Fruit fly (Drosophila melanogaster) whole organism, embryonic: ENCODE data around the gene Swip-1.

Experiments used
- Ada2b ChIP-seq: fragments of 200-800 bp; sonication (Bioruptor generic); IDR thresholded peaks from 2 replicates; pipeline ENCODE4 v1.3.6; 2022; ENCODE audit warnings: missing biosample characterization, missing genetic modification characterization
- Adf1 ChIP-seq: fragments of 200-800 bp; sonication (Bioruptor generic); IDR thresholded peaks from 2 replicates; pipeline ENCODE4 v1.3.6; 2022; ENCODE audit warnings: missing biosample characterization, missing genetic modification characterization
- Asciz ChIP-seq: fragments of 200-800 bp; sonication (Bioruptor generic); optimal IDR thresholded peaks from 2 replicates; lab custom pipeline; 2017; ENCODE audit warnings: missing biosample characterization, mild to moderate bottlenecking, missing genetic modification characterization, missing genetic modification reagents
- Bteb2 ChIP-seq: fragments of 200-800 bp; sonication (Bioruptor generic); optimal IDR thresholded peaks from 2 replicates; lab custom pipeline; 2016; ENCODE audit warnings: missing biosample characterization, missing genetic modification characterization
- CG10543 ChIP-seq: fragments of 200-800 bp; sonication (Bioruptor generic); optimal IDR thresholded peaks from 3 replicates; lab custom pipeline; 2017; ENCODE audit warnings: missing biosample characterization, mild to moderate bottlenecking, missing genetic modification characterization, moderate library complexity
- CG11247 ChIP-seq: fragments of 200-800 bp; sonication (Bioruptor generic); IDR thresholded peaks from 2 replicates; pipeline ENCODE4 v1.3.6; 2022; ENCODE audit warnings: missing biosample characterization, missing genetic modification characterization
- CG11398 ChIP-seq: fragments of 200-800 bp; sonication (Bioruptor generic); optimal IDR thresholded peaks from 2 replicates; lab custom pipeline; 2016; ENCODE audit warnings: missing biosample characterization, missing genetic modification characterization
- CG11504 ChIP-seq: fragments of 200-800 bp; sonication (Bioruptor generic); optimal IDR thresholded peaks from 3 replicates; lab custom pipeline; 2019; ENCODE audit warnings: missing biosample characterization, mild to moderate bottlenecking, missing genetic modification characterization, moderate library complexity
- CG12219 ChIP-seq: fragments of 200-800 bp; sonication (Bioruptor generic); optimal IDR thresholded peaks from 3 replicates; lab custom pipeline; 2018; ENCODE audit warnings: missing biosample characterization, mild to moderate bottlenecking, missing genetic modification characterization
- CG13894 ChIP-seq: fragments of 200-800 bp; sonication (Bioruptor generic); optimal IDR thresholded peaks from 3 replicates; lab custom pipeline; 2018; ENCODE audit warnings: missing biosample characterization, mild to moderate bottlenecking, missing genetic modification characterization, moderate library complexity
- CG15514 ChIP-seq: fragments of 200-800 bp; sonication (Bioruptor generic); optimal IDR thresholded peaks from 3 replicates; lab custom pipeline; 2017; ENCODE audit warnings: missing biosample characterization, missing genetic modification characterization, mild to moderate bottlenecking, moderate library complexity, missing genetic modification reagents
- CG17361 ChIP-seq: fragments of 200-800 bp; sonication (Bioruptor generic); IDR thresholded peaks from 3 replicates; pipeline ENCODE4 v1.3.6; 2022; ENCODE audit warnings: missing biosample characterization, missing genetic modification characterization
- CG17568 ChIP-seq: fragments of 200-800 bp; sonication (Bioruptor generic); optimal IDR thresholded peaks from 2 replicates; lab custom pipeline; 2018; ENCODE audit warnings: missing biosample characterization, mild to moderate bottlenecking, missing genetic modification characterization, moderate library complexity
- CG18262 ChIP-seq: fragments of 200-800 bp; optimal IDR thresholded peaks from 3 replicates; lab custom pipeline; 2019; ENCODE audit warnings: missing biosample characterization, mild to moderate bottlenecking, missing genetic modification characterization, moderate library complexity
- CG32532 ChIP-seq: fragments of 200-800 bp; sonication (Bioruptor generic); IDR thresholded peaks from 2 replicates; pipeline ENCODE4 v1.3.6; 2022; ENCODE audit warnings: missing biosample characterization, missing genetic modification characterization
- CG4282 ChIP-seq: fragments of 200-800 bp; sonication (Bioruptor generic); optimal IDR thresholded peaks from 2 replicates; lab custom pipeline; 2016; ENCODE audit warnings: missing biosample characterization, missing genetic modification characterization
- CG43689 ChIP-seq: fragments of 200-800 bp; sonication (Bioruptor generic); IDR thresholded peaks from 2 replicates; pipeline ENCODE4 v1.3.6; 2022; ENCODE audit warnings: missing biosample characterization, missing genetic modification characterization
- CG4424 ChIP-seq: fragments of 200-800 bp; sonication (Bioruptor generic); optimal IDR thresholded peaks from 3 replicates; lab custom pipeline; 2016; ENCODE audit warnings: missing biosample characterization, missing genetic modification characterization
- CG5953 ChIP-seq: fragments of 200-800 bp; sonication (Bioruptor generic); IDR thresholded peaks from 2 replicates; pipeline ENCODE4 v1.3.6; 2022; ENCODE audit warnings: missing biosample characterization, missing genetic modification characterization
- CG7786 ChIP-seq: fragments of 200-800 bp; sonication (Bioruptor generic); optimal IDR thresholded peaks from 2 replicates; lab custom pipeline; 2016; ENCODE audit warnings: missing biosample characterization, missing genetic modification characterization
- CG8478 ChIP-seq: fragments of >200 bp; optimal IDR thresholded peaks from 2 replicates; lab custom pipeline; 2018
- CG9609 ChIP-seq: fragments of 200-800 bp; sonication (Bioruptor generic); optimal IDR thresholded peaks from 3 replicates; lab custom pipeline; 2016; ENCODE audit warnings: missing biosample characterization, missing genetic modification characterization
- D ChIP-seq, 2 experiments: fragments of 200-800 bp in 1 of 2; fragments of >200 bp in 1 of 2; sonication (Bioruptor generic) in 1 of 2; optimal IDR thresholded peaks; 2 replicates in 1 of 2; 3 replicates in 1 of 2; lab custom pipeline; 2017; ENCODE audit warnings: mild to moderate bottlenecking in 1 of 2, missing biosample characterization in 1 of 2, missing genetic modification characterization in 1 of 2, missing genetic modification reagents in 1 of 2
- Deaf1 ChIP-seq: fragments of 200-800 bp; optimal IDR thresholded peaks from 3 replicates; lab custom pipeline; 2019; ENCODE audit warnings: missing biosample characterization, mild to moderate bottlenecking, missing genetic modification characterization, moderate library complexity
- E2f1 ChIP-seq: fragments of 200-800 bp; sonication (Bioruptor generic); IDR thresholded peaks from 2 replicates; pipeline ENCODE4 v1.3.6; 2022; ENCODE audit warnings: missing biosample characterization, missing genetic modification characterization
- Hey ChIP-seq: fragments of 200-800 bp; sonication (Bioruptor generic); optimal IDR thresholded peaks from 3 replicates; lab custom pipeline; 2018; ENCODE audit warnings: missing biosample characterization, mild to moderate bottlenecking, missing genetic modification characterization
- Jarid2 ChIP-seq: fragments of 200-800 bp; sonication (Bioruptor generic); optimal IDR thresholded peaks from 3 replicates; lab custom pipeline; 2017; ENCODE audit warnings: mild to moderate bottlenecking, missing biosample characterization, missing genetic modification reagents, missing genetic modification characterization
- Med ChIP-seq: fragments of 200-800 bp; sonication (Bioruptor generic); peaks from one replicate; lab custom pipeline; 2016; ENCODE audit warnings: missing biosample characterization, missing genetic modification characterization, mild to moderate bottlenecking, inconsistent platforms, moderate library complexity
- Oli ChIP-seq: fragments of 200-800 bp; sonication (Bioruptor generic); optimal IDR thresholded peaks from 2 replicates; lab custom pipeline; 2018; ENCODE audit warnings: missing biosample characterization, mild to moderate bottlenecking, missing genetic modification characterization, moderate library complexity
- Ptx1 ChIP-seq: fragments of 200-800 bp; sonication (Bioruptor generic); IDR thresholded peaks from 2 replicates; pipeline ENCODE4 v1.3.6; 2022; ENCODE audit warnings: missing biosample characterization, missing genetic modification characterization
- Sox102F ChIP-seq: fragments of 200-800 bp; sonication (Bioruptor generic); optimal IDR thresholded peaks from 2 replicates; lab custom pipeline; 2018; ENCODE audit warnings: missing biosample characterization, mild to moderate bottlenecking, missing genetic modification characterization, moderate library complexity
- abd-A ChIP-seq: fragments of 200-800 bp; sonication (Bioruptor generic); optimal IDR thresholded peaks from 3 replicates; lab custom pipeline; 2019; ENCODE audit warnings: missing biosample characterization, mild to moderate bottlenecking, missing genetic modification characterization, moderate library complexity
- chinmo ChIP-seq: fragments of 200-800 bp; sonication (Bioruptor generic); IDR thresholded peaks from 4 replicates; pipeline ENCODE4 v1.3.6; 2022; ENCODE audit warnings: missing biosample characterization, missing genetic modification characterization; ENCODE audit not compliant: partially characterized antibody
- corto ChIP-seq: fragments of 200-800 bp; sonication (Bioruptor generic); optimal IDR thresholded peaks from 2 replicates; lab custom pipeline; 2016; ENCODE audit warnings: missing biosample characterization, mild to moderate bottlenecking, missing genetic modification characterization, moderate library complexity
- esg ChIP-seq: fragments of 200-800 bp; sonication (Bioruptor generic); conservative IDR thresholded peaks from 2 replicates; pipeline ENCODE4 v1.3.6; 2022; ENCODE audit warnings: missing biosample characterization, missing genetic modification characterization
- gfzf ChIP-seq: fragments of 200-800 bp; sonication (Bioruptor generic); optimal IDR thresholded peaks from 2 replicates; lab custom pipeline; 2016; ENCODE audit warnings: missing biosample characterization, mild to moderate bottlenecking, missing genetic modification characterization, moderate library complexity
- hkb ChIP-seq, 2 experiments: fragments of 200-800 bp in 1 of 2; fragments of >200 bp in 1 of 2; sonication (Bioruptor generic) in 1 of 2; IDR thresholded peaks in 1 of 2; optimal IDR thresholded peaks in 1 of 2; 2 replicates each; pipeline versions ENCODE4 v1.3.6 to Lab custom; 2017 to 2022; ENCODE audit warnings: missing biosample characterization in 1 of 2, missing genetic modification characterization in 1 of 2
- ind ChIP-seq: fragments of 200-800 bp; sonication (Bioruptor generic); optimal IDR thresholded peaks from 3 replicates; lab custom pipeline; 2016; ENCODE audit warnings: missing biosample characterization, missing genetic modification characterization
- jumu ChIP-seq: fragments of 200-800 bp; sonication (Bioruptor generic); optimal IDR thresholded peaks from 3 replicates; lab custom pipeline; 2016; ENCODE audit warnings: missing biosample characterization, missing genetic modification characterization
- maf-S ChIP-seq: fragments of 200-800 bp; sonication (Bioruptor generic); optimal IDR thresholded peaks from 2 replicates; lab custom pipeline; 2016; ENCODE audit warnings: missing biosample characterization, missing genetic modification characterization
- pzg ChIP-seq: fragments of 200-800 bp; sonication (Bioruptor generic); optimal IDR thresholded peaks from 3 replicates; lab custom pipeline; 2018; ENCODE audit warnings: missing biosample characterization, mild to moderate bottlenecking, missing genetic modification characterization, moderate library complexity
- salm ChIP-seq: fragments of 200-800 bp; sonication (Bioruptor generic); optimal IDR thresholded peaks from 2 replicates; lab custom pipeline; 2018; ENCODE audit warnings: missing biosample characterization, mild to moderate bottlenecking, missing genetic modification characterization
- scrt ChIP-seq: fragments of 200-800 bp; sonication (Bioruptor generic); optimal IDR thresholded peaks from 2 replicates; lab custom pipeline; 2018; ENCODE audit warnings: missing biosample characterization, mild to moderate bottlenecking, missing genetic modification characterization, moderate library complexity
- slbo ChIP-seq: fragments of 200-800 bp; sonication (Bioruptor generic); IDR thresholded peaks from 2 replicates; pipeline ENCODE4 v1.3.6; 2022; ENCODE audit warnings: missing biosample characterization, missing genetic modification characterization
- so ChIP-seq: fragments of 200-800 bp; sonication (Bioruptor generic); IDR thresholded peaks from 3 replicates; pipeline ENCODE4 v1.3.6; 2022; ENCODE audit warnings: missing biosample characterization, missing genetic modification characterization
- stwl ChIP-seq: fragments of 200-800 bp; sonication (Bioruptor generic); optimal IDR thresholded peaks from 3 replicates; lab custom pipeline; 2018; ENCODE audit warnings: missing biosample characterization, mild to moderate bottlenecking, missing genetic modification characterization, moderate library complexity
- zfh2 ChIP-seq: fragments of 200-800 bp; sonication (Bioruptor generic); optimal IDR thresholded peaks from 2 replicates; lab custom pipeline; 2016; ENCODE audit warnings: missing biosample characterization, missing genetic modification characterization

The Swip-1 gene

dm6 chr2L:19033288-19033687, 46.2 kb upstream of the Swip-1 start, which contains the start of gene hook (continued):
- TF ChIP-seq pzg (peak; percentile 23), scrt (peak; percentile 40)
- TF ChIP-seq, all 482 proteins: peak for 50

DNA sequence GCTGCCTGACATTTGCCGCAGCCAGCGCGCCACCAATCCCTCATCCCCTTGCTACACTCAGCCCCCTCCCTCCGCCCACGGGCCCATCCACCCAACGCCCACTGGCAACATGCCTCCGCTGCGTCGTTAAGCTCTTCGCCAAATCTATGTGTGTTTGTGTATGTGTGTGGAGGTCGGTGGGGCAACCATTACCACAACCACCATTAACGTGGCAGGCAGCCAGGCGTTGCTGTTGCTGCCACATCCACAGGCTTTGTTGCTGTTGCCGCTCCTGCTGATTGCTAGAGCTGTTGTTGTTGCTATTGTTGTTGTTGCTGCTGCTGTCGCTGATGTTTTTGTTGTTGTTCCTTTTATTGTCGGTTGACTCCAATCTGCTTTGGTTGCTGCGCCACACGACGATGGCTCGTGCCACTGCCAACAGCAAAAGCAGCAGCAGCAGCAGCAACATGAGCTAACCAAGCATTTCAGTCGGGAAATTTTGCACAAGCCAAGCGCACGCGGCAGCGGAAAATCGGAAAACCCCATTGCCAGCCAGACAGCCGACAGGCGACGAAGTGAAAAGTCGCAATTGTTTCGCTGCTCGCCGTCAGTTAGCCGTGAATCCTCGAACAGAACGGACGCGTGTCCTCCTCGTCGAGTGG, 40.3 kb upstream of the Swip-1 start, which contains the start of gene Sidpn:
TSS of gene Sidpn (plus strand) at position 465 of the 641 bp plus-strand sequence.
- no peak for TF ChIP-seq gfzf (GFP tag; lab: Kevin White, UChicago)
- TF ChIP-seq Bteb2 = no peak
- TF ChIP-seq hkb (optimal IDR thresholded peaks at IDR 0.05; lab: Kevin White, UChicago) = no peak
- no peak for TF ChIP-seq hkb (GFP tag; IDR thresholded peaks at IDR 0.05; lab: Robert Waterston, UW)
- TF ChIP-seq Sox102F (GFP tag; lab: Kevin White, UChicago) = no peak
- TF ChIP-seq E2f1 (GFP tag; lab: Robert Waterston, UW) = no peak
- peak; percentile 78 for TF ChIP-seq Med
- TF ChIP-seq D (optimal IDR thresholded peaks at IDR 0.05; lab: Kevin White, UChicago) = no peak
- no peak for TF ChIP-seq D (GFP tag; optimal IDR thresholded peaks at IDR 0.05; lab: Kevin White, UChicago)
- peak; percentile 19 for TF ChIP-seq CG13894 (tag; lab: Kevin White, UChicago)
- TF ChIP-seq CG15514 (GFP tag; lab: Kevin White, UChicago) = no peak
- TF ChIP-seq CG17361 (GFP tag; lab: Robert Waterston, UW) = no peak
- no peak for TF ChIP-seq slbo (GFP tag; lab: Robert Waterston, UW)
- no peak for TF ChIP-seq jumu (GFP tag; lab: Kevin White, UChicago)
- TF ChIP-seq CG11247 (GFP tag; lab: Robert Waterston, UW) = peak; percentile 18; the same call in 1 of the 2 replicates
- TF ChIP-seq Ada2b (GFP tag; lab: Robert Waterston, UW) = no peak
- peak; percentile 60 for TF ChIP-seq CG8478
- no peak for TF ChIP-seq Oli (tag; lab: Kevin White, UChicago)
- TF ChIP-seq so = no peak
- TF ChIP-seq CG12219 = no peak
- peak; percentile 75 for TF ChIP-seq CG11504 (tag; lab: Kevin White, UChicago)
- no peak for TF ChIP-seq esg (GFP tag; lab: Robert Waterston, UW)
- 0 out of 4 replicates have a peak, but pooled peaks have one; percentile 56 for TF ChIP-seq chinmo
- no peak for TF ChIP-seq CG18262
- TF ChIP-seq Ptx1 = no peak
- TF ChIP-seq CG9609 (GFP tag; lab: Kevin White, UChicago) = no peak
- peak; percentile 99 for TF ChIP-seq abd-A
- no peak for TF ChIP-seq CG32532 (GFP tag; lab: Robert Waterston, UW)
- TF ChIP-seq CG10543 = peak; percentile 64
- TF ChIP-seq CG5953 = no peak
- TF ChIP-seq ind = no peak
- no peak for TF ChIP-seq maf-S (GFP tag; lab: Kevin White, UChicago)
- TF ChIP-seq Jarid2 = no peak
- no peak for TF ChIP-seq CG43689 (GFP tag; lab: Robert Waterston, UW)
- TF ChIP-seq Adf1 (GFP tag; lab: Robert Waterston, UW) = peak; percentile 77; the same call in 1 of the 2 replicates
- no peak for TF ChIP-seq CG17568
- peak; percentile 89 for TF ChIP-seq Hey
- no peak for TF ChIP-seq corto
- no peak for TF ChIP-seq CG11398 (GFP tag; lab: Kevin White, UChicago)
- no peak for TF ChIP-seq CG4282 (GFP tag; lab: Kevin White, UChicago)
- TF ChIP-seq Asciz (GFP tag; lab: Kevin White, UChicago) = no peak
- TF ChIP-seq salm (tag; lab: Kevin White, UChicago) = no peak
- peak; percentile 95 for TF ChIP-seq Deaf1 (tag; lab: Kevin White, UChicago)
- TF ChIP-seq CG7786 = no peak
- TF ChIP-seq stwl (tag; lab: Kevin White, UChicago) = no peak
- no peak for TF ChIP-seq zfh2 (GFP tag; lab: Kevin White, UChicago)
- no peak for TF ChIP-seq CG4424 (GFP tag; lab: Kevin White, UChicago)
